Fruit fly (Drosophila melanogaster) whole organism, embryonic: ENCODE measurements around the gene Rbp1-like.

Source experiments
- ATbp ChIP-seq: fragments of 200-800 bp; sonication (Bioruptor generic); optimal IDR thresholded peaks from 2 replicates; lab custom pipeline; 2017; ENCODE audit warnings: missing biosample characterization, mild to moderate bottlenecking, missing genetic modification characterization, missing genetic modification reagents
- Bdp1 ChIP-seq: fragments of 200-800 bp; sonication (Bioruptor generic); optimal IDR thresholded peaks from 3 replicates; lab custom pipeline; 2016; ENCODE audit warnings: missing biosample characterization, missing genetic modification characterization
- CG10543 ChIP-seq: fragments of 200-800 bp; sonication (Bioruptor generic); optimal IDR thresholded peaks from 3 replicates; lab custom pipeline; 2017; ENCODE audit warnings: missing biosample characterization, mild to moderate bottlenecking, missing genetic modification characterization, moderate library complexity
- CG10979 ChIP-seq: fragments of 200-800 bp; sonication (Bioruptor generic); optimal IDR thresholded peaks from 2 replicates; lab custom pipeline; 2018; ENCODE audit warnings: missing biosample characterization, mild to moderate bottlenecking, missing genetic modification characterization, moderate library complexity
- CG1233 ChIP-seq: fragments of 200-800 bp; sonication (Bioruptor generic); optimal IDR thresholded peaks from 4 replicates; lab custom pipeline; 2018; ENCODE audit warnings: missing biosample characterization, mild to moderate bottlenecking, missing genetic modification characterization
- CG14965 ChIP-seq: fragments of 200-800 bp; sonication (Bioruptor generic); optimal IDR thresholded peaks from 2 replicates; lab custom pipeline; 2016; ENCODE audit warnings: missing biosample characterization, missing genetic modification characterization, borderline replicate concordance
- CG1832 ChIP-seq: fragments of 200-800 bp; sonication (Bioruptor generic); optimal IDR thresholded peaks from 2 replicates; lab custom pipeline; 2017; ENCODE audit warnings: missing biosample characterization, mild to moderate bottlenecking, missing genetic modification characterization, inconsistent platforms
- CG2120 ChIP-seq: fragments of 200-800 bp; sonication (Bioruptor generic); optimal IDR thresholded peaks from 3 replicates; lab custom pipeline; 2016; ENCODE audit warnings: missing biosample characterization, missing genetic modification characterization
- CG2712 ChIP-seq: fragments of 200-800 bp; optimal IDR thresholded peaks from 3 replicates; lab custom pipeline; 2019; ENCODE audit warnings: missing biosample characterization, mild to moderate bottlenecking, missing genetic modification characterization, moderate library complexity
- CG30020 ChIP-seq: fragments of 200-800 bp; optimal IDR thresholded peaks from 2 replicates; lab custom pipeline; 2019; ENCODE audit warnings: missing biosample characterization, mild to moderate bottlenecking, missing genetic modification characterization, moderate library complexity
- CG31365 ChIP-seq: fragments of 200-800 bp; sonication (Bioruptor generic); optimal IDR thresholded peaks from 2 replicates; lab custom pipeline; 2018; ENCODE audit warnings: missing biosample characterization, mild to moderate bottlenecking, missing genetic modification characterization
- CG3281 ChIP-seq: fragments of 200-800 bp; sonication (Bioruptor generic); optimal IDR thresholded peaks from 3 replicates; lab custom pipeline; 2017; ENCODE audit warnings: missing biosample characterization, mild to moderate bottlenecking, missing genetic modification characterization
- CG33213 ChIP-seq: fragments of 200-800 bp; sonication (Bioruptor generic); optimal IDR thresholded peaks from 3 replicates; lab custom pipeline; 2016; ENCODE audit warnings: missing biosample characterization, missing genetic modification characterization
- CG34376 ChIP-seq: fragments of 200-800 bp; sonication (Bioruptor generic); optimal IDR thresholded peaks from 2 replicates; lab custom pipeline; 2018; ENCODE audit warnings: missing biosample characterization, mild to moderate bottlenecking, missing genetic modification characterization
- CG4328 ChIP-seq: fragments of 200-800 bp; sonication (Bioruptor generic); optimal IDR thresholded peaks from 3 replicates; lab custom pipeline; 2017; ENCODE audit warnings: missing biosample characterization, missing genetic modification reagents, missing genetic modification characterization
- CG5245 ChIP-seq: fragments of 200-800 bp; sonication (Bioruptor generic); optimal IDR thresholded peaks from 3 replicates; lab custom pipeline; 2016; ENCODE audit warnings: missing biosample characterization, missing genetic modification characterization
- CG8281 ChIP-seq: fragments of 200-800 bp; sonication (Bioruptor generic); optimal IDR thresholded peaks from 2 replicates; lab custom pipeline; 2018; ENCODE audit warnings: missing biosample characterization, mild to moderate bottlenecking, missing genetic modification characterization, moderate library complexity
- CG9215 ChIP-seq: fragments of 200-800 bp; sonication (Bioruptor generic); IDR thresholded peaks from 2 replicates; pipeline ENCODE4 v1.3.6; 2022; ENCODE audit warnings: missing biosample characterization, missing genetic modification characterization
- CrebB ChIP-seq: fragments of 200-800 bp; sonication (Bioruptor generic); optimal IDR thresholded peaks from 3 replicates; lab custom pipeline; 2018; ENCODE audit warnings: missing biosample characterization, mild to moderate bottlenecking, missing genetic modification characterization
- D ChIP-seq, 2 experiments: fragments of 200-800 bp in 1 of 2; fragments of >200 bp in 1 of 2; sonication (Bioruptor generic) in 1 of 2; optimal IDR thresholded peaks; 2 replicates in 1 of 2; 3 replicates in 1 of 2; lab custom pipeline; 2017; ENCODE audit warnings: mild to moderate bottlenecking in 1 of 2, missing biosample characterization in 1 of 2, missing genetic modification characterization in 1 of 2, missing genetic modification reagents in 1 of 2
- D19A ChIP-seq: fragments of 200-800 bp; optimal IDR thresholded peaks from 3 replicates; lab custom pipeline; 2019; ENCODE audit warnings: missing biosample characterization, mild to moderate bottlenecking, missing genetic modification characterization, moderate library complexity
- Dfd ChIP-seq, 2 experiments: fragments of >200 bp; optimal IDR thresholded peaks; 2 replicates each; lab custom pipeline; 2017; ENCODE audit warnings: missing biosample characterization in 2 of 2, missing genetic modification characterization in 2 of 2
- Eip74EF ChIP-seq, 2 experiments: fragments of 200-800 bp in 1 of 2; fragments of >200 bp in 1 of 2; sonication (Bioruptor generic) in 1 of 2; optimal IDR thresholded peaks; 2 replicates each; lab custom pipeline; 2017 to 2019; ENCODE audit warnings: missing biosample characterization in 2 of 2, missing genetic modification characterization in 2 of 2, mild to moderate bottlenecking in 1 of 2, moderate library complexity in 1 of 2
- HmgD ChIP-seq: fragments of 200-800 bp; sonication (Bioruptor generic); optimal IDR thresholded peaks from 3 replicates; lab custom pipeline; 2016; ENCODE audit warnings: missing biosample characterization, missing genetic modification characterization
- Hmr ChIP-seq: fragments of 200-800 bp; sonication (Bioruptor generic); optimal IDR thresholded peaks from 3 replicates; lab custom pipeline; 2017; ENCODE audit warnings: mild to moderate bottlenecking, missing biosample characterization, missing genetic modification reagents, missing genetic modification characterization
- Meics ChIP-seq: fragments of 200-800 bp; sonication (Bioruptor generic); optimal IDR thresholded peaks from 2 replicates; lab custom pipeline; 2017; ENCODE audit warnings: missing biosample characterization, mild to moderate bottlenecking, missing genetic modification characterization
- Mrtf ChIP-seq: fragments of 200-800 bp; sonication (Bioruptor generic); IDR thresholded peaks from 3 replicates; pipeline ENCODE4 v1.3.6; 2022; ENCODE audit warnings: missing biosample characterization, missing genetic modification characterization
- NC2β ChIP-seq: fragments of 200-800 bp; sonication (Bioruptor generic); optimal IDR thresholded peaks from 2 replicates; lab custom pipeline; 2016; ENCODE audit warnings: missing biosample characterization, missing genetic modification characterization
- Oaz ChIP-seq: fragments of 200-800 bp; sonication (Bioruptor generic); IDR thresholded peaks from 2 replicates; pipeline ENCODE4 v1.3.6; 2022; ENCODE audit warnings: missing biosample characterization, missing genetic modification characterization
- Oli ChIP-seq: fragments of 200-800 bp; sonication (Bioruptor generic); optimal IDR thresholded peaks from 2 replicates; lab custom pipeline; 2018; ENCODE audit warnings: missing biosample characterization, mild to moderate bottlenecking, missing genetic modification characterization, moderate library complexity
- Rfx ChIP-seq: fragments of 200-800 bp; sonication (Bioruptor generic); IDR thresholded peaks from 2 replicates; pipeline ENCODE4 v1.3.6; 2022; ENCODE audit warnings: missing biosample characterization, missing genetic modification characterization
- Sin3A ChIP-seq: fragments of >200 bp; optimal IDR thresholded peaks from 2 replicates; lab custom pipeline; 2018
- Sry-β ChIP-seq: fragments of 200-800 bp; sonication (Bioruptor generic); optimal IDR thresholded peaks from 2 replicates; lab custom pipeline; 2018; ENCODE audit warnings: missing biosample characterization, mild to moderate bottlenecking, missing genetic modification characterization, moderate library complexity
- cg ChIP-seq: fragments of 200-800 bp; sonication (Bioruptor generic); optimal IDR thresholded peaks from 3 replicates; lab custom pipeline; 2019; ENCODE audit warnings: missing biosample characterization, mild to moderate bottlenecking, missing genetic modification characterization, moderate library complexity
- corto ChIP-seq: fragments of 200-800 bp; sonication (Bioruptor generic); optimal IDR thresholded peaks from 2 replicates; lab custom pipeline; 2016; ENCODE audit warnings: missing biosample characterization, mild to moderate bottlenecking, missing genetic modification characterization, moderate library complexity
- eyg ChIP-seq: fragments of 200-800 bp; sonication (Bioruptor generic); optimal IDR thresholded peaks from 3 replicates; lab custom pipeline; 2016; ENCODE audit warnings: missing biosample characterization, missing genetic modification characterization
- gem ChIP-seq: fragments of 200-800 bp; sonication (Bioruptor generic); optimal IDR thresholded peaks from 2 replicates; lab custom pipeline; 2019; ENCODE audit warnings: missing biosample characterization, mild to moderate bottlenecking, missing genetic modification characterization, moderate library complexity
- gsb ChIP-seq: fragments of 200-800 bp; sonication (Bioruptor generic); IDR thresholded peaks from 2 replicates; pipeline ENCODE4 v1.3.6; 2022; ENCODE audit warnings: missing biosample characterization, missing genetic modification characterization
- gt ChIP-seq: fragments of 200-800 bp; sonication (Bioruptor generic); IDR thresholded peaks from 2 replicates; pipeline ENCODE4 v1.3.6; 2022; ENCODE audit warnings: missing biosample characterization, missing genetic modification characterization
- lmd ChIP-seq: fragments of 200-800 bp; sonication (Bioruptor generic); IDR thresholded peaks from 2 replicates; pipeline ENCODE4 v1.3.6; 2022; ENCODE audit warnings: missing biosample characterization, missing genetic modification characterization
- mld ChIP-seq: fragments of 200-800 bp; sonication (Bioruptor generic); IDR thresholded peaks from 3 replicates; pipeline ENCODE4 v1.3.6; 2022; ENCODE audit warnings: missing biosample characterization, missing genetic modification characterization; ENCODE audit not compliant: partially characterized antibody
- oc ChIP-seq: fragments of 200-800 bp; sonication (Bioruptor generic); optimal IDR thresholded peaks from 2 replicates; lab custom pipeline; 2018; ENCODE audit warnings: missing biosample characterization, mild to moderate bottlenecking, missing genetic modification characterization, moderate library complexity
- pita ChIP-seq: fragments of 200-800 bp; sonication (Bioruptor generic); optimal IDR thresholded peaks from 2 replicates; lab custom pipeline; 2017; ENCODE audit warnings: missing biosample characterization, mild to moderate bottlenecking, missing genetic modification characterization
- scrt ChIP-seq: fragments of 200-800 bp; sonication (Bioruptor generic); optimal IDR thresholded peaks from 2 replicates; lab custom pipeline; 2018; ENCODE audit warnings: missing biosample characterization, mild to moderate bottlenecking, missing genetic modification characterization, moderate library complexity
- sim ChIP-seq: fragments of 200-800 bp; sonication (Bioruptor generic); IDR thresholded peaks from 2 replicates; pipeline ENCODE4 v1.3.6; 2022; ENCODE audit warnings: missing biosample characterization, missing genetic modification characterization
- sna ChIP-seq: fragments of 200-800 bp; sonication (Bioruptor generic); IDR thresholded peaks from 2 replicates; pipeline ENCODE4 v1.3.6; 2022; ENCODE audit warnings: missing biosample characterization, missing genetic modification characterization; ENCODE audit not compliant: partially characterized antibody
- sug ChIP-seq: fragments of 200-800 bp; optimal IDR thresholded peaks from 2 replicates; lab custom pipeline; 2019; ENCODE audit warnings: missing biosample characterization, mild to moderate bottlenecking, missing genetic modification characterization, moderate library complexity
- wdn ChIP-seq: fragments of 200-800 bp; sonication (Bioruptor generic); IDR thresholded peaks from 2 replicates; pipeline ENCODE4 v1.3.6; 2022; ENCODE audit warnings: missing biosample characterization, missing genetic modification characterization
- zen ChIP-seq: fragments of 200-800 bp; sonication (Bioruptor generic); optimal IDR thresholded peaks from 3 replicates; lab custom pipeline; 2018; ENCODE audit warnings: missing biosample characterization, mild to moderate bottlenecking, missing genetic modification characterization, moderate library complexity

Rbp1-like gene

DNA sequence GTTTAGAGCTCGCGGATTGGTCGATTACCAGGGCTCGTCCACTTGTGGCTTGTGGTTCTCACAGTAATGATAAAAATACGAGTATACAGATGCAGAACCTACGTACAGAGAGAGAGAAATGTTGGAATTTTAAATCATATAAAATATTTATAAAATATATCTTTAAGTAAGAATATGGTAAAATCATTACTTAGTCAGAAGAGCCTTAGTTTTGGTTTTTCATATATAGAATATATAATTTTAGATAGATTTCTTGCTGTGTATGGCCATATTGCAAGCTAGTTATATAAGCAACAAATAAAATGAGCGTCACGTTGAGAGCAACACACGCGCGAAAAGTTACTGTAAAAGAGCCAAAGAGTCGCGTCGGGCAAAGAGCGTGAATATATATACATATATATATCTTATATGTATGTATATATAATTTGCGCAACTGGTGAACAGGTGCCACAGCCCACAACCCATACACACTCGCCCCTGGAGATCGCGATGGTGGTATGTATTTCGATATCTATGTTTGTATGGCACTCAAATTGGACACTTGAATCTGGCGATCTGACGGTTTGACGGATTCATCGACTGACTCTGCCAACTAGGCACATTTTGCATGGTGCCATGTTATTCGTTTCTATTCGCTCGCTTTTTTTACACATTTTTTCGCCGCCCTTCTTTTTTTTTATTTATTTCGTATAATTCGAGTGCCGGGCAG, 5.9 kb upstream of the Rbp1-like start (continued):
- peak; percentile 71 for TF ChIP-seq CG2712 (tag; lab: Kevin White, UChicago)
- 0 out of 2 replicates have a peak, but pooled peaks have one; percentile 50 for TF ChIP-seq wdn (GFP tag; lab: Robert Waterston, UW)
- peak; percentile 60; the same call in 1 of the 2 replicates for TF ChIP-seq lmd (GFP tag; lab: Robert Waterston, UW)
- no peak for TF ChIP-seq CG5245 (GFP tag; lab: Kevin White, UChicago)
- peak; percentile 59 for TF ChIP-seq CG2120 (GFP tag; lab: Kevin White, UChicago)
- TF ChIP-seq Mrtf (GFP tag; lab: Robert Waterston, UW), result peak; percentile 65; the same call in 1 of the 3 replicates
- peak; percentile 85 for TF ChIP-seq Meics (GFP tag; lab: Kevin White, UChicago)
- no peak for TF ChIP-seq D (optimal IDR thresholded peaks at IDR 0.05; lab: Kevin White, UChicago)
- TF ChIP-seq D (GFP tag; optimal IDR thresholded peaks at IDR 0.05; lab: Kevin White, UChicago), result no peak
- TF ChIP-seq CG1832, result no peak
- TF ChIP-seq CG30020, result no peak
- TF ChIP-seq HmgD (GFP tag; lab: Kevin White, UChicago), result no peak
- peak; percentile 4 for TF ChIP-seq CG4328 (GFP tag; lab: Kevin White, UChicago)
- TF ChIP-seq Eip74EF (GFP tag; optimal IDR thresholded peaks at IDR 0.05; lab: Kevin White, UChicago), result no peak
- no peak for TF ChIP-seq pita
- TF ChIP-seq CG10543, result no peak
- peak; percentile 52; the same call in 1 of the 2 replicates for TF ChIP-seq Oaz (GFP tag; lab: Robert Waterston, UW)
- no peak for TF ChIP-seq eyg (GFP tag; lab: Kevin White, UChicago)
- peak; percentile 50 for TF ChIP-seq CG9215
- no peak for TF ChIP-seq Sin3A (lab: Kevin White, UChicago)
- TF ChIP-seq Hmr (GFP tag; lab: Kevin White, UChicago), result peak; percentile 85
- no peak for TF ChIP-seq ATbp (GFP tag; lab: Kevin White, UChicago)
- TF ChIP-seq CG14965 (GFP tag; lab: Kevin White, UChicago), result no peak
- peak; percentile 81 for TF ChIP-seq Rfx (GFP tag; lab: Robert Waterston, UW)
- no peak for TF ChIP-seq Sry-β (GFP tag; lab: Kevin White, UChicago)
- TF ChIP-seq sna (GFP tag; lab: Robert Waterston, UW), result no peak
- peak; percentile 83 for TF ChIP-seq gem
- TF ChIP-seq corto (GFP tag; lab: Kevin White, UChicago), result no peak
- TF ChIP-seq gt (GFP tag; lab: Robert Waterston, UW), result no peak
- peak; percentile 51 for TF ChIP-seq sug (tag; lab: Kevin White, UChicago)
- no peak for TF ChIP-seq oc
- no peak for TF ChIP-seq sim (GFP tag; lab: Robert Waterston, UW)
- peak; percentile 57 for TF ChIP-seq D19A (tag; lab: Kevin White, UChicago)
- TF ChIP-seq CG1233, result peak; percentile 56
- peak; percentile 4 for TF ChIP-seq CG10979 (tag; lab: Kevin White, UChicago)
- no peak for TF ChIP-seq CG33213 (GFP tag; lab: Kevin White, UChicago)
- TF ChIP-seq Oli, result peak; percentile 59
- TF ChIP-seq CG3281, result peak; percentile 82
- peak; percentile 24 for TF ChIP-seq CrebB (tag; lab: Kevin White, UChicago)
- peak; percentile 58 for TF ChIP-seq gsb (GFP tag; lab: Robert Waterston, UW)
- no peak for TF ChIP-seq CG34376
- TF ChIP-seq zen (tag; lab: Kevin White, UChicago), result peak; percentile 25
- no peak for TF ChIP-seq CG31365
- peak; percentile 14 for TF ChIP-seq CG8281 (tag; lab: Kevin White, UChicago)
- no peak for TF ChIP-seq Bdp1 (GFP tag; lab: Kevin White, UChicago)
- TF ChIP-seq scrt (GFP tag; lab: Kevin White, UChicago), result peak; percentile 63
- peak; percentile 18 for TF ChIP-seq cg (GFP tag; lab: Kevin White, UChicago)
- no peak for TF ChIP-seq NC2β
- TF ChIP-seq mld (GFP tag; lab: Robert Waterston, UW), result no peak
- no peak for TF ChIP-seq Dfd (GFP tag; optimal IDR thresholded peaks at IDR 0.05; lab: Kevin White, UChicago)
